Fruit fly (Drosophila melanogaster): ENCODE data around the gene wnd.

wnd gene

DNA sequence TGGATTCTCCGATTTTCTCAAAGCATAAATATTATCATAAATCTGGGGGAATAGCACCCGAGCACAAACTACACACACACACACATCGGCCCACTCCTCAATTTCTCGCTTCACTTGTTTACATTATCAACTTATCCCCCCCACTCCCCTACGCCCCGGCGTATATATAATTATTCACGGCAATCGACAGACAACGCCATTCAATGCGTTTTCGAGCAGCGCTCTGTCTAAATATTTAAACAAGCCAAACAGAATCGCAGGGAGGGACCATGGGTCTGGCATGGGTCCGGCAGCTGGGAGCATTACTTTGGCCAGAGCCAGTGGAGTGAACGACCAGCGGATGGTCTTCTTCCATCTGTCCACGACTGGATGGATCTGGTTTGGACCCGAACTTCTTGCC is 59.9 kb downstream of the wnd start (continued):
- TF ChIP-seq Bgb (GFP tag; IDR thresholded peaks at IDR 0.05; ENCODE audit: partially characterized antibody) (no peak), sens-2 (GFP tag; IDR thresholded peaks at IDR 0.05) (no peak), CG1529 (GFP tag; optimal IDR thresholded peaks at IDR 0.05) (peak; percentile 59), pzg (GFP tag; optimal IDR thresholded peaks at IDR 0.05) (no peak), CG1603 (tag; optimal IDR thresholded peaks at IDR 0.05) (peak; percentile 73), vfl (GFP tag; optimal IDR thresholded peaks at IDR 0.05) (no peak), Ets65A (GFP tag) (no peak), unc-4 (GFP tag; IDR thresholded peaks at IDR 0.05; ENCODE audit: partially characterized antibody) (no peak), nau (GFP tag; optimal IDR thresholded peaks at IDR 0.05) (peak; percentile 52), insv (GFP tag; optimal IDR thresholded peaks at IDR 0.05) (no peak), CG14441 (GFP tag; IDR thresholded peaks at IDR 0.05) (no peak), Meics (GFP tag; optimal IDR thresholded peaks at IDR 0.05) (no peak), ssp (GFP tag; IDR thresholded peaks at IDR 0.05) (peak; percentile 16; the same call in 1 of the 2 replicates), stwl (tag; optimal IDR thresholded peaks at IDR 0.05) (no peak), CG9876 (GFP tag; optimal IDR thresholded peaks at IDR 0.05) (no peak), pros (GFP tag; optimal IDR thresholded peaks at IDR 0.05) (no peak), CG14710 (tag; optimal IDR thresholded peaks at IDR 0.05) (peak; percentile 21), Hmr (GFP tag; optimal IDR thresholded peaks at IDR 0.05) (peak; percentile 34), bab2 (GFP tag; optimal IDR thresholded peaks at IDR 0.05) (peak; percentile 66), schlank (tag; optimal IDR thresholded peaks at IDR 0.05) (no peak), GATAe (GFP tag; conservative IDR thresholded peaks at IDR 0.05) (no peak), jumu (GFP tag; optimal IDR thresholded peaks at IDR 0.05) (no peak), CG11085 (GFP tag; IDR thresholded peaks at IDR 0.05) (no peak), Hey (tag; optimal IDR thresholded peaks at IDR 0.05) (no peak), Fer3 (tag; optimal IDR thresholded peaks at IDR 0.05) (peak; percentile 18), gce (GFP tag; IDR thresholded peaks at IDR 0.05) (no peak), CG6813 (GFP tag; optimal IDR thresholded peaks at IDR 0.05) (peak; percentile 62), bcd (GFP tag; optimal IDR thresholded peaks at IDR 0.05) (peak; percentile 16), CG7372 (GFP tag; IDR thresholded peaks at IDR 0.05) (no peak), Sin3A (optimal IDR thresholded peaks at IDR 0.05) (no peak), Stat92E (GFP tag; optimal IDR thresholded peaks at IDR 0.05) (peak in 1 of 3 experiments; percentile 11), zf30C (GFP tag; optimal IDR thresholded peaks at IDR 0.05) (no peak), CG12769 (tag; optimal IDR thresholded peaks at IDR 0.05) (peak; percentile 75), mam (GFP tag; optimal IDR thresholded peaks at IDR 0.05) (no peak), CG34224 (GFP tag; IDR thresholded peaks at IDR 0.05; ENCODE audit: partially characterized antibody) (no peak), dati (GFP tag; IDR thresholded peaks at IDR 0.05) (no peak), ERR (GFP tag; optimal IDR thresholded peaks at IDR 0.05) (no peak), Neu2 (GFP tag; optimal IDR thresholded peaks at IDR 0.05; ENCODE audit: borderline replicate concordance) (no peak), Kr (GFP tag; optimal IDR thresholded peaks at IDR 0.05) (no peak), Dad (GFP tag; optimal IDR thresholded peaks at IDR 0.05) (no peak), HLH4C (GFP tag; IDR thresholded peaks at IDR 0.05; ENCODE audit: partially characterized antibody) (no peak), Fer1 (GFP tag; optimal IDR thresholded peaks at IDR 0.05) (peak; percentile 35), tap (tag; optimal IDR thresholded peaks at IDR 0.05) (peak; percentile 39), Aef1 (GFP tag; IDR thresholded peaks at IDR 0.05) (no peak), Gsc (GFP tag; IDR thresholded peaks at IDR 0.05) (no peak), p53 (GFP tag; optimal IDR thresholded peaks at IDR 0.05) (no peak), CG2889 (GFP tag; IDR thresholded peaks at IDR 0.05) (no peak), hbn (GFP tag; IDR thresholded peaks at IDR 0.05; ENCODE audit: partially characterized antibody) (no peak), lbe (GFP tag; optimal IDR thresholded peaks at IDR 0.05) (no peak), Camta (GFP tag; optimal IDR thresholded peaks at IDR 0.05) (peak; percentile 17), CG3838 (GFP tag; optimal IDR thresholded peaks at IDR 0.05) (peak; percentile 40)

All from whole organism, embryonic.